Fruit fly (Drosophila melanogaster): ENCODE data around the gene phol.

phol gene

dm6 chr3L:9467763-9468206, 11.7 kb upstream of the phol start:
- no peak for TF ChIP-seq Eip75B (GFP tag; optimal IDR thresholded peaks at IDR 0.05)
- TF ChIP-seq Ets96B (tag; optimal IDR thresholded peaks at IDR 0.05): no peak
- peak; percentile 66 for TF ChIP-seq CG8119 (GFP tag; IDR thresholded peaks at IDR 0.05)
- TF ChIP-seq spab (GFP tag; optimal IDR thresholded peaks at IDR 0.05): peak; percentile 2
- TF ChIP-seq Eip78C (GFP tag): peak; percentile 40
- peak; percentile 8 for TF ChIP-seq CG16779 (tag; optimal IDR thresholded peaks at IDR 0.05)
- peak in 1 of 2 experiments; percentile 11 for TF ChIP-seq salr (GFP tag; optimal IDR thresholded peaks at IDR 0.05)
- TF ChIP-seq ss (GFP tag; optimal IDR thresholded peaks at IDR 0.05): peak; percentile 68 to 71
- no peak for TF ChIP-seq dsx (GFP tag; optimal IDR thresholded peaks at IDR 0.05; ENCODE audit: poor library complexity, severe bottlenecking)
- no peak for TF ChIP-seq Hr39 (GFP tag; optimal IDR thresholded peaks at IDR 0.05)
- no peak for TF ChIP-seq cyc (GFP tag; optimal IDR thresholded peaks at IDR 0.05)
- no peak for TF ChIP-seq esn (GFP tag; optimal IDR thresholded peaks at IDR 0.05)
- no peak for TF ChIP-seq topi (GFP tag; optimal IDR thresholded peaks at IDR 0.05)
- TF ChIP-seq CG6163 (GFP tag; IDR thresholded peaks at IDR 0.05): peak; percentile 80; the same call in 2 of the 3 replicates
- no peak for TF ChIP-seq vri (GFP tag; optimal IDR thresholded peaks at IDR 0.05)
- no peak for TF ChIP-seq CG7368 (GFP tag; optimal IDR thresholded peaks at IDR 0.05)
- TF ChIP-seq CG6276 (GFP tag; optimal IDR thresholded peaks at IDR 0.05): peak; percentile 73
- TF ChIP-seq CG1621 (tag; optimal IDR thresholded peaks at IDR 0.05): peak; percentile 23
- no peak for TF ChIP-seq Sox15 (GFP tag; optimal IDR thresholded peaks at IDR 0.05)
- no peak for TF ChIP-seq dac (GFP tag; optimal IDR thresholded peaks at IDR 0.05)
- TF ChIP-seq CG10669 (GFP tag; optimal IDR thresholded peaks at IDR 0.05): no peak
- TF ChIP-seq Sox102F (GFP tag; optimal IDR thresholded peaks at IDR 0.05): peak; percentile 15
- no peak for TF ChIP-seq CG8632 (GFP tag; optimal IDR thresholded peaks at IDR 0.05)
- TF ChIP-seq CG11294 (GFP tag; IDR thresholded peaks at IDR 0.05): no peak; the same call in 1 of the 2 replicates
- TF ChIP-seq Lpt (GFP tag; optimal IDR thresholded peaks at IDR 0.05): peak; percentile 48
- peak; percentile 77 for TF ChIP-seq fkh (GFP tag; optimal IDR thresholded peaks at IDR 0.05)
- TF ChIP-seq CG6792 (GFP tag; optimal IDR thresholded peaks at IDR 0.05): no peak
- TF ChIP-seq acj6 (GFP tag; optimal IDR thresholded peaks at IDR 0.05): no peak
- peak; percentile 32 for TF ChIP-seq CG3919 (GFP tag; optimal IDR thresholded peaks at IDR 0.05)
- TF ChIP-seq Met (GFP tag; optimal IDR thresholded peaks at IDR 0.05): no peak
- TF ChIP-seq CG15336 (GFP tag; IDR thresholded peaks at IDR 0.05): peak; percentile 60
- peak; percentile 44 for TF ChIP-seq net (GFP tag; optimal IDR thresholded peaks at IDR 0.05)
- no peak for TF ChIP-seq CG8319 (GFP tag; optimal IDR thresholded peaks at IDR 0.05)
- TF ChIP-seq Sox14 (GFP tag; optimal IDR thresholded peaks at IDR 0.05): no peak
- no peak for TF ChIP-seq CG11902 (GFP tag; optimal IDR thresholded peaks at IDR 0.05)
- peak; percentile 9 for TF ChIP-seq achi (GFP tag; optimal IDR thresholded peaks at IDR 0.05)
- TF ChIP-seq lz (GFP tag; optimal IDR thresholded peaks at IDR 0.05): no peak
- no peak for TF ChIP-seq svp (GFP tag)
- no peak for TF ChIP-seq Hr4 (GFP tag; optimal IDR thresholded peaks at IDR 0.05)
- TF ChIP-seq CG9139 (GFP tag; optimal IDR thresholded peaks at IDR 0.05): peak; percentile 58
- TF ChIP-seq Gug (GFP tag; IDR thresholded peaks at IDR 0.05): no peak
- TF ChIP-seq fd85E (GFP tag; optimal IDR thresholded peaks at IDR 0.05): peak; percentile 21
- no peak for TF ChIP-seq Hr38 (GFP tag; optimal IDR thresholded peaks at IDR 0.05)
- peak; percentile 59 for TF ChIP-seq CG6808 (GFP tag; optimal IDR thresholded peaks at IDR 0.05)
- TF ChIP-seq eg (GFP tag; IDR thresholded peaks at IDR 0.05): peak; percentile 83
- peak; percentile 48 for TF ChIP-seq CG6854 (GFP tag; optimal IDR thresholded peaks at IDR 0.05)

Data from whole organism, prepupa.